Worm (Caenorhabditis elegans): ENCODE measurements around the gene cbp-3.

cbp-3 gene

ce11 chrIII:9950244-9950643 is 36.5 kb downstream of the cbp-3 start, which contains the start of gene K03H1.13:
Gene K03H1.13 (minus strand): TSS chrIII:9950344.
- no peak for TF ChIP-seq unc-62 (GFP tag; optimal IDR thresholded peaks at IDR 0.05)

- no peak for TF ChIP-seq unc-62 (GFP tag; optimal IDR thresholded peaks at IDR 0.05)
Measured at ce11 chrIII:9951864-9952263, 38.1 kb downstream of the cbp-3 start, which contains the start of gene K03H1.11. Gene K03H1.11 (minus strand): TSS chrIII:9951964.

- TF ChIP-seq unc-62 (GFP tag; optimal IDR thresholded peaks at IDR 0.05), result no peak
Measured at ce11 chrIII:9956123-9956522, 42.3 kb downstream of the cbp-3 start, which contains the start of gene mog-1. Gene mog-1 (minus strand): TSS chrIII:9956215.

ce11 chrIII:9956665-9957401 is 43.0 kb downstream of the cbp-3 start, which contains the start of gene alx-1:
Gene alx-1 (plus strand): TSS chrIII:9957351.
- no peak for TF ChIP-seq unc-62 (GFP tag; optimal IDR thresholded peaks at IDR 0.05)

ce11 chrIII:9963447-9963846 is 49.7 kb downstream of the cbp-3 start:
- no peak for TF ChIP-seq unc-62 (GFP tag; optimal IDR thresholded peaks at IDR 0.05)

ce11 chrIII:9964416-9964815 is 50.6 kb downstream of the cbp-3 start:
- TF ChIP-seq unc-62 (GFP tag; optimal IDR thresholded peaks at IDR 0.05), result no peak

- no peak for TF ChIP-seq unc-62 (GFP tag; optimal IDR thresholded peaks at IDR 0.05)
Measured at ce11 chrIII:9965444-9965843, 51.7 kb downstream of the cbp-3 start.

ce11 chrIII:9969371-9969770 is 55.6 kb downstream of the cbp-3 start:
- TF ChIP-seq unc-62 (GFP tag; optimal IDR thresholded peaks at IDR 0.05), result no peak

- no peak for TF ChIP-seq unc-62 (GFP tag; optimal IDR thresholded peaks at IDR 0.05)
Measured at ce11 chrIII:9972192-9972811, 58.5 kb downstream of the cbp-3 start.

ce11 chrIII:9973765-9974164 is 60.0 kb downstream of the cbp-3 start, which contains the start of gene R10E12.2:
Gene R10E12.2 (minus strand): TSS chrIII:9973865.
- no peak for TF ChIP-seq unc-62 (GFP tag; optimal IDR thresholded peaks at IDR 0.05)
